Fruit fly (Drosophila melanogaster) whole organism, embryonic: ENCODE results near the gene CG34348.

Experiments used
- Abd-B ChIP-seq: fragments of 200-800 bp; sonication (Bioruptor generic); optimal IDR thresholded peaks from 2 replicates; lab custom pipeline; 2018; ENCODE audit warnings: missing biosample characterization, mild to moderate bottlenecking, missing genetic modification characterization, moderate library complexity
- CG10267 ChIP-seq: fragments of 200-800 bp; sonication (Bioruptor generic); optimal IDR thresholded peaks from 2 replicates; lab custom pipeline; 2018; ENCODE audit warnings: missing biosample characterization, mild to moderate bottlenecking, missing genetic modification characterization, moderate library complexity
- CG10274 ChIP-seq: fragments of 200-800 bp; sonication (Bioruptor generic); optimal IDR thresholded peaks from 3 replicates; lab custom pipeline; 2017; ENCODE audit warnings: missing biosample characterization, mild to moderate bottlenecking, missing genetic modification characterization
- CG11085 ChIP-seq: fragments of 200-800 bp; sonication (Bioruptor generic); IDR thresholded peaks from 2 replicates; pipeline ENCODE4 v1.3.6; 2022; ENCODE audit warnings: missing biosample characterization, missing genetic modification characterization
- CG11093 ChIP-seq: fragments of 200-800 bp; sonication (Bioruptor generic); IDR thresholded peaks from 3 replicates; pipeline ENCODE4 v1.3.6; 2022; ENCODE audit warnings: missing biosample characterization, missing genetic modification characterization
- CG11560 ChIP-seq: fragments of 200-800 bp; sonication (Bioruptor generic); IDR thresholded peaks from 3 replicates; pipeline ENCODE4 v1.3.6; 2022; ENCODE audit warnings: missing biosample characterization, missing genetic modification characterization
- CG11696 ChIP-seq: fragments of 200-800 bp; sonication (Bioruptor generic); IDR thresholded peaks from 2 replicates; pipeline ENCODE4 v1.3.6; 2022; ENCODE audit warnings: missing biosample characterization, missing genetic modification characterization
- CG12236 ChIP-seq: fragments of 200-800 bp; sonication (Bioruptor generic); optimal IDR thresholded peaks from 2 replicates; lab custom pipeline; 2016; ENCODE audit warnings: missing biosample characterization, missing genetic modification characterization
- CG12299 ChIP-seq: fragments of 200-800 bp; sonication (Bioruptor generic); optimal IDR thresholded peaks from 2 replicates; lab custom pipeline; 2018; ENCODE audit warnings: missing biosample characterization, mild to moderate bottlenecking, missing genetic modification characterization
- CG13296 ChIP-seq: fragments of 200-800 bp; sonication (Bioruptor generic); optimal IDR thresholded peaks from 3 replicates; lab custom pipeline; 2018; ENCODE audit warnings: missing biosample characterization, mild to moderate bottlenecking, missing genetic modification characterization
- CG14441 ChIP-seq: fragments of 200-800 bp; sonication (Bioruptor generic); IDR thresholded peaks from 2 replicates; pipeline ENCODE4 v1.3.6; 2022; ENCODE audit warnings: missing biosample characterization, missing genetic modification characterization
- CG15011 ChIP-seq: fragments of 200-800 bp; sonication (Bioruptor generic); optimal IDR thresholded peaks from 3 replicates; lab custom pipeline; 2018; ENCODE audit warnings: missing biosample characterization, mild to moderate bottlenecking, missing genetic modification characterization
- CG1832 ChIP-seq: fragments of 200-800 bp; sonication (Bioruptor generic); optimal IDR thresholded peaks from 2 replicates; lab custom pipeline; 2017; ENCODE audit warnings: missing biosample characterization, mild to moderate bottlenecking, missing genetic modification characterization, inconsistent platforms
- CG30431 ChIP-seq: fragments of 200-800 bp; sonication (Bioruptor generic); optimal IDR thresholded peaks from 2 replicates; lab custom pipeline; 2017; ENCODE audit warnings: missing biosample characterization, missing genetic modification characterization
- CG31224 ChIP-seq: fragments of 200-800 bp; sonication (Bioruptor generic); IDR thresholded peaks from 2 replicates; pipeline ENCODE4 v1.3.6; 2022; ENCODE audit warnings: missing biosample characterization, missing genetic modification characterization
- CG34224 ChIP-seq: fragments of 200-800 bp; sonication (Bioruptor generic); IDR thresholded peaks from 3 replicates; pipeline ENCODE4 v1.3.6; 2022; ENCODE audit warnings: missing biosample characterization, missing genetic modification characterization; ENCODE audit not compliant: partially characterized antibody
- CG3995 ChIP-seq: fragments of 200-800 bp; sonication (Bioruptor generic); optimal IDR thresholded peaks from 3 replicates; lab custom pipeline; 2016; ENCODE audit warnings: missing biosample characterization, missing genetic modification characterization
- CG4730 ChIP-seq: fragments of 200-800 bp; sonication (Bioruptor generic); IDR thresholded peaks from 2 replicates; pipeline ENCODE4 v1.3.6; 2022; ENCODE audit warnings: missing biosample characterization, missing genetic modification characterization
- CG5245 ChIP-seq: fragments of 200-800 bp; sonication (Bioruptor generic); optimal IDR thresholded peaks from 3 replicates; lab custom pipeline; 2016; ENCODE audit warnings: missing biosample characterization, missing genetic modification characterization
- CG8765 ChIP-seq: fragments of 200-800 bp; sonication (Bioruptor generic); IDR thresholded peaks from 2 replicates; pipeline ENCODE4 v1.3.6; 2022; ENCODE audit warnings: missing biosample characterization, missing genetic modification characterization
- Deaf1 ChIP-seq: fragments of 200-800 bp; optimal IDR thresholded peaks from 3 replicates; lab custom pipeline; 2019; ENCODE audit warnings: missing biosample characterization, mild to moderate bottlenecking, missing genetic modification characterization, moderate library complexity
- Dip2 ChIP-seq: fragments of 200-800 bp; sonication (Bioruptor generic); IDR thresholded peaks from 2 replicates; pipeline ENCODE4 v1.3.6; 2022; ENCODE audit warnings: missing biosample characterization, missing genetic modification characterization
- Dll ChIP-seq: fragments of 200-800 bp; sonication (Bioruptor generic); IDR thresholded peaks from 4 replicates; pipeline ENCODE4 v1.3.6; 2022; ENCODE audit warnings: missing biosample characterization, missing genetic modification characterization; ENCODE audit not compliant: partially characterized antibody
- Doc2 ChIP-seq: fragments of 200-800 bp; sonication (Bioruptor generic); IDR thresholded peaks from 2 replicates; pipeline ENCODE4 v1.3.6; 2022; ENCODE audit warnings: missing biosample characterization, missing genetic modification characterization
- Doc3 ChIP-seq: fragments of 200-800 bp; sonication (Bioruptor generic); IDR thresholded peaks from 3 replicates; pipeline ENCODE4 v1.3.6; 2022; ENCODE audit warnings: missing biosample characterization, missing genetic modification characterization; ENCODE audit not compliant: partially characterized antibody
- E2f1 ChIP-seq: fragments of 200-800 bp; sonication (Bioruptor generic); IDR thresholded peaks from 2 replicates; pipeline ENCODE4 v1.3.6; 2022; ENCODE audit warnings: missing biosample characterization, missing genetic modification characterization
- H2.0 ChIP-seq: fragments of 200-800 bp; sonication (Bioruptor generic); IDR thresholded peaks from 2 replicates; pipeline ENCODE4 v1.3.6; 2022; ENCODE audit warnings: missing biosample characterization, missing genetic modification characterization
- HLHmδ ChIP-seq: fragments of 200-800 bp; sonication (Bioruptor generic); optimal IDR thresholded peaks from 2 replicates; lab custom pipeline; 2018; ENCODE audit warnings: missing biosample characterization, mild to moderate bottlenecking, missing genetic modification characterization, moderate library complexity
- HmgD ChIP-seq: fragments of 200-800 bp; sonication (Bioruptor generic); optimal IDR thresholded peaks from 3 replicates; lab custom pipeline; 2016; ENCODE audit warnings: missing biosample characterization, missing genetic modification characterization
- Lhr ChIP-seq: fragments of 200-800 bp; sonication (Bioruptor generic); optimal IDR thresholded peaks from 3 replicates; lab custom pipeline; 2017; ENCODE audit warnings: mild to moderate bottlenecking, missing biosample characterization, missing genetic modification reagents, missing genetic modification characterization
- MTF-1 ChIP-seq: fragments of 200-800 bp; sonication (Bioruptor generic); optimal IDR thresholded peaks from 2 replicates; lab custom pipeline; 2018; ENCODE audit warnings: missing biosample characterization, mild to moderate bottlenecking, missing genetic modification characterization, borderline replicate concordance
- Mes4 ChIP-seq: fragments of 200-800 bp; sonication (Bioruptor generic); optimal IDR thresholded peaks from 2 replicates; lab custom pipeline; 2016; ENCODE audit warnings: missing biosample characterization, missing genetic modification characterization
- Mrtf ChIP-seq: fragments of 200-800 bp; sonication (Bioruptor generic); IDR thresholded peaks from 3 replicates; pipeline ENCODE4 v1.3.6; 2022; ENCODE audit warnings: missing biosample characterization, missing genetic modification characterization
- Spps ChIP-seq: fragments of 200-800 bp; sonication (Bioruptor generic); optimal IDR thresholded peaks from 2 replicates; lab custom pipeline; 2018; ENCODE audit warnings: missing biosample characterization, mild to moderate bottlenecking, missing genetic modification characterization
- Stat92E ChIP-seq, 3 experiments: fragments of >200 bp in 2 of 3; fragments of 200-800 bp in 1 of 3; sonication (Bioruptor generic) in 1 of 3; optimal IDR thresholded peaks; 2 replicates each; lab custom pipeline; 2017 to 2019; ENCODE audit warnings: missing biosample characterization in 3 of 3, missing genetic modification characterization in 3 of 3, mild to moderate bottlenecking in 1 of 3, moderate library complexity in 1 of 3
- bbx ChIP-seq: fragments of 200-800 bp; sonication (Bioruptor generic); IDR thresholded peaks from 2 replicates; pipeline ENCODE4 v1.3.6; 2022; ENCODE audit warnings: missing biosample characterization, missing genetic modification characterization; ENCODE audit not compliant: partially characterized antibody
- chn ChIP-seq: fragments of 200-800 bp; sonication (Bioruptor generic); optimal IDR thresholded peaks from 2 replicates; lab custom pipeline; 2016; ENCODE audit warnings: missing biosample characterization, missing genetic modification characterization
- dan ChIP-seq: fragments of 200-800 bp; sonication (Bioruptor generic); IDR thresholded peaks from 2 replicates; pipeline ENCODE4 v1.3.6; 2022; ENCODE audit warnings: missing biosample characterization, missing genetic modification characterization
- dm ChIP-seq: fragments of 200-800 bp; sonication (Bioruptor generic); optimal IDR thresholded peaks from 3 replicates; lab custom pipeline; 2016; ENCODE audit warnings: missing biosample characterization, missing genetic modification characterization
- eyg ChIP-seq: fragments of 200-800 bp; sonication (Bioruptor generic); optimal IDR thresholded peaks from 3 replicates; lab custom pipeline; 2016; ENCODE audit warnings: missing biosample characterization, missing genetic modification characterization
- fd64A ChIP-seq: fragments of 200-800 bp; sonication (Bioruptor generic); optimal IDR thresholded peaks from 3 replicates; lab custom pipeline; 2018; ENCODE audit warnings: missing biosample characterization, mild to moderate bottlenecking, missing genetic modification characterization
- gce ChIP-seq: fragments of 200-800 bp; sonication (Bioruptor generic); IDR thresholded peaks from 3 replicates; pipeline ENCODE4 v1.3.6; 2022; ENCODE audit warnings: missing biosample characterization, missing genetic modification characterization
- gcm ChIP-seq: fragments of 200-800 bp; sonication (Bioruptor generic); optimal IDR thresholded peaks from 2 replicates; lab custom pipeline; 2019; ENCODE audit warnings: missing biosample characterization, mild to moderate bottlenecking, missing genetic modification characterization, moderate library complexity
- gcm2 ChIP-seq: fragments of 200-800 bp; sonication (Bioruptor generic); optimal IDR thresholded peaks from 2 replicates; lab custom pipeline; 2016; ENCODE audit warnings: missing biosample characterization, missing genetic modification characterization
- gt ChIP-seq: fragments of 200-800 bp; sonication (Bioruptor generic); IDR thresholded peaks from 2 replicates; pipeline ENCODE4 v1.3.6; 2022; ENCODE audit warnings: missing biosample characterization, missing genetic modification characterization
- ind ChIP-seq: fragments of 200-800 bp; sonication (Bioruptor generic); optimal IDR thresholded peaks from 3 replicates; lab custom pipeline; 2016; ENCODE audit warnings: missing biosample characterization, missing genetic modification characterization
- kah ChIP-seq: fragments of 200-800 bp; sonication (Bioruptor generic); optimal IDR thresholded peaks from 2 replicates; lab custom pipeline; 2018; ENCODE audit warnings: missing biosample characterization, mild to moderate bottlenecking, missing genetic modification characterization
- repo ChIP-seq: fragments of 200-800 bp; sonication (Bioruptor generic); optimal IDR thresholded peaks from 2 replicates; lab custom pipeline; 2016; ENCODE audit warnings: missing biosample characterization, missing genetic modification characterization
- sens ChIP-seq: fragments of 200-800 bp; sonication (Bioruptor generic); peaks from one replicate; lab custom pipeline; 2016; ENCODE audit warnings: missing biosample characterization, missing genetic modification characterization
- shn ChIP-seq: fragments of 200-800 bp; sonication (Bioruptor generic); optimal IDR thresholded peaks from 3 replicates; lab custom pipeline; 2016; ENCODE audit warnings: missing biosample characterization, missing genetic modification characterization
- toy ChIP-seq: fragments of 200-800 bp; sonication (Bioruptor generic); IDR thresholded peaks from 2 replicates; pipeline ENCODE4 v1.3.6; 2022; ENCODE audit warnings: missing biosample characterization, missing genetic modification characterization

CG34348 gene

dm6 chrX:11384023-11384444, 44.4 kb downstream of the CG34348 start (continued):
- TF ChIP-seq CG11085 (peak; percentile 84), ind (GFP tag; lab: Kevin White, UChicago) (peak; percentile 75), CG13296 (GFP tag; lab: Kevin White, UChicago) (peak; percentile 76), dan (GFP tag; lab: Robert Waterston, UW) (no peak), CG8765 (no peak), Stat92E (GFP tag; optimal IDR thresholded peaks at IDR 0.05; lab: Kevin White, UChicago) (no peak), gce (GFP tag; lab: Robert Waterston, UW) (0 out of 3 replicates have a peak, but pooled peaks have one; percentile 44), dm (GFP tag; lab: Kevin White, UChicago) (no peak), gt (no peak), sens (GFP tag; lab: Kevin White, UChicago) (peak; percentile 80), Mes4 (GFP tag; lab: Kevin White, UChicago) (no peak), Spps (tag; lab: Kevin White, UChicago) (no peak), gcm (GFP tag; lab: Kevin White, UChicago) (no peak), Lhr (no peak), E2f1 (GFP tag; lab: Robert Waterston, UW) (peak; percentile 71), CG10267 (tag; lab: Kevin White, UChicago) (peak; percentile 31), MTF-1 (GFP tag; lab: Kevin White, UChicago) (peak; percentile 9), CG14441 (GFP tag; lab: Robert Waterston, UW) (peak; percentile 76), CG34224 (GFP tag; lab: Robert Waterston, UW) (no peak), shn (GFP tag; lab: Kevin White, UChicago) (no peak), Abd-B (GFP tag; lab: Kevin White, UChicago) (peak; percentile 62), CG15011 (GFP tag; lab: Kevin White, UChicago) (peak; percentile 47), HmgD (GFP tag; lab: Kevin White, UChicago) (no peak), H2.0 (GFP tag; lab: Robert Waterston, UW) (peak; percentile 49; the same call in 1 of the 2 replicates), HLHmδ (no peak), CG3995 (GFP tag; lab: Kevin White, UChicago) (peak; percentile 13), Deaf1 (peak; percentile 68), Mrtf (peak; percentile 74; the same call in 1 of the 3 replicates), kah (GFP tag; lab: Kevin White, UChicago) (peak; percentile 2), CG12236 (GFP tag; lab: Kevin White, UChicago) (no peak), Dip2 (GFP tag; lab: Robert Waterston, UW) (no peak), CG11093 (GFP tag; lab: Robert Waterston, UW) (peak; percentile 56; the same call in 1 of the 3 replicates), CG31224 (peak; percentile 61; the same call in 1 of the 2 replicates), CG30431 (GFP tag; lab: Kevin White, UChicago) (peak; percentile 16), eyg (GFP tag; lab: Kevin White, UChicago) (no peak), gcm2 (GFP tag; lab: Kevin White, UChicago) (peak; percentile 31), repo (no peak), CG10274 (peak; percentile 21), chn (GFP tag; lab: Kevin White, UChicago) (peak; percentile 43), CG11560 (tag; lab: Robert Waterston, UW) (peak; percentile 77; the same call in 2 of the 3 replicates), CG12299 (peak; percentile 43), CG11696 (GFP tag; lab: Robert Waterston, UW) (peak; percentile 34; the same call in 1 of the 2 replicates), toy (GFP tag; lab: Robert Waterston, UW) (peak; percentile 46; the same call in 1 of the 2 replicates), CG4730 (peak; percentile 63; the same call in 1 of the 2 replicates), fd64A (GFP tag; lab: Kevin White, UChicago) (no peak), Doc3 (GFP tag; lab: Robert Waterston, UW) (no peak), bbx (no peak), CG1832 (GFP tag; lab: Kevin White, UChicago) (no peak), CG5245 (no peak), Dll (GFP tag; lab: Robert Waterston, UW) (no peak), Doc2 (GFP tag; lab: Robert Waterston, UW) (no peak)
